Worm (Caenorhabditis elegans): Measurements from ENCODE around the gene scl-13.

- TF ChIP-seq ceh-19 (GFP tag; optimal IDR thresholded peaks at IDR 0.05) (no peak), ceh-34 (tag; optimal IDR thresholded peaks at IDR 0.05) (no peak), fkh-10 (GFP tag; optimal IDR thresholded peaks at IDR 0.05) (no peak), ceh-31 (tag; optimal IDR thresholded peaks at IDR 0.05) (no peak), ref-2 (tag; optimal IDR thresholded peaks at IDR 0.05) (no peak), pqm-1 (tag; optimal IDR thresholded peaks at IDR 0.05) (no peak), pha-4 (tag; optimal IDR thresholded peaks at IDR 0.05) (no peak), zip-5 (tag; optimal IDR thresholded peaks at IDR 0.05) (no peak), eyg-1 (tag; optimal IDR thresholded peaks at IDR 0.05) (no peak), unc-86 (tag; optimal IDR thresholded peaks at IDR 0.05) (no peak), madf-2 (tag; optimal IDR thresholded peaks at IDR 0.05) (no peak), ama-1 (optimal IDR thresholded peaks at IDR 0.05) (no peak), nhr-11 (tag; optimal IDR thresholded peaks at IDR 0.05) (no peak), tbx-2 (tag; optimal IDR thresholded peaks at IDR 0.05) (no peak)
Observed at ce11 chrV:3800378-3800777, 11.1 kb downstream of the scl-13 start, which contains the start of gene srt-30.

Measured in whole organism, late embryonic.